Worm (Caenorhabditis elegans): Measurements from ENCODE around the gene copb-2.

Gene copb-2

DNA sequence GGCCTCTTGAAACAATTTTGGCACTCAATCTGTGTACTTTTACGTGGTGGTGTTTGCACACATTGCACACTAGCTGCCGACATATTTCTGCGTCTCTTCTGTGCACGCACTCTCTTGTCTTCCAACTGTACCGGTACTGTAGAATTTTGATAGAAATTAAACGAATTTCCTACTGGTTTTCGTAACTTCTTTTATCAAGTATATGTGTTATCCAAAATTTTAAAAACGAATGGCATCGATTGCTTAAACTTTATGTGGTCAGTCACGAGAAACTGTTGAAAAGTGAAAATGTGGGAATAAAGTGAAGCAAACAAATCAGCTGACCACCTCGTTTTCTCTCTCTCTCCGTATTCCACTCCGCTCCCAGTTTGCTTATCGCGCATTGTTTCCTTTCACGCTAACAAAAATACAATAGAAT is 53.8 kb downstream of the copb-2 start:
- TF ChIP-seq tbx-11 (GFP tag; IDR thresholded peaks at IDR 0.05) (no peak), ceh-13 (GFP tag; optimal IDR thresholded peaks at IDR 0.05) (no peak), tbx-37 (GFP tag; conservative IDR thresholded peaks at IDR 0.05) (no peak), F13C5.2 (tag; optimal IDR thresholded peaks at IDR 0.05) (no peak), ceh-36 (tag; optimal IDR thresholded peaks at IDR 0.05) (no peak), sea-1 (GFP tag; conservative IDR thresholded peaks at IDR 0.05) (no peak), ama-1 (optimal IDR thresholded peaks at IDR 0.05) (no peak), pes-1 (GFP tag; IDR thresholded peaks at IDR 0.05) (no peak), hnd-1 (tag; optimal IDR thresholded peaks at IDR 0.05) (no peak)

All from whole organism, early embryonic.